Fruit fly (Drosophila melanogaster) whole organism, adult: ENCODE data around the gene Hip14.

Source experiments
- CG11617 ChIP-seq: fragments of 200-800 bp; sonication (Bioruptor generic); optimal IDR thresholded peaks from 2 replicates; lab custom pipeline; 2017; ENCODE audit warnings: mild to moderate bottlenecking, missing biosample characterization, missing genetic modification reagents, missing genetic modification characterization
- CG12768 ChIP-seq: fragments of 200-800 bp; sonication (Bioruptor generic); optimal IDR thresholded peaks from 2 replicates; lab custom pipeline; 2017; ENCODE audit warnings: missing biosample characterization, missing genetic modification characterization, mild to moderate bottlenecking, moderate library complexity, missing genetic modification reagents
- CG14711 ChIP-seq: fragments of 200-800 bp; sonication (Bioruptor generic); optimal IDR thresholded peaks from 2 replicates; lab custom pipeline; 2018; ENCODE audit warnings: missing biosample characterization, mild to moderate bottlenecking, missing genetic modification characterization, moderate library complexity
- CG1620 ChIP-seq: fragments of 200-800 bp; sonication (Bioruptor generic); optimal IDR thresholded peaks from 2 replicates; lab custom pipeline; 2016; ENCODE audit warnings: missing biosample characterization, missing genetic modification characterization
- CG5204 ChIP-seq: fragments of 200-800 bp; sonication (Bioruptor generic); optimal IDR thresholded peaks from 2 replicates; lab custom pipeline; 2016; ENCODE audit warnings: missing biosample characterization, missing genetic modification characterization
- CG7045 ChIP-seq: fragments of 200-800 bp; sonication (Bioruptor generic); optimal IDR thresholded peaks from 2 replicates; lab custom pipeline; 2017; ENCODE audit warnings: missing biosample characterization, mild to moderate bottlenecking, missing genetic modification characterization
- CG7101 ChIP-seq: fragments of 200-800 bp; sonication (Bioruptor generic); optimal IDR thresholded peaks from 2 replicates; lab custom pipeline; 2018; ENCODE audit warnings: missing biosample characterization, mild to moderate bottlenecking, missing genetic modification characterization, moderate library complexity
- Mnt ChIP-seq: fragments of 200-800 bp; sonication (Bioruptor generic); optimal IDR thresholded peaks from 2 replicates; lab custom pipeline; 2016; ENCODE audit warnings: missing biosample characterization, mild to moderate bottlenecking, missing genetic modification characterization
- bab1 ChIP-seq: fragments of 200-800 bp; sonication (Bioruptor generic); optimal IDR thresholded peaks from 3 replicates; lab custom pipeline; 2019; ENCODE audit warnings: missing biosample characterization, mild to moderate bottlenecking, missing genetic modification characterization, moderate library complexity
- cic ChIP-seq: fragments of 200-800 bp; sonication (Bioruptor generic); optimal IDR thresholded peaks from 2 replicates; lab custom pipeline; 2017; ENCODE audit warnings: missing biosample characterization, mild to moderate bottlenecking, missing genetic modification characterization, moderate library complexity
- cnc ChIP-seq, 2 experiments: fragments of >200 bp; optimal IDR thresholded peaks; 2 replicates each; lab custom pipeline; 2017
- kay ChIP-seq: fragments of 200-800 bp; sonication (Bioruptor generic); peaks from one replicate; lab custom pipeline; 2016; ENCODE audit warnings: missing biosample characterization, missing genetic modification characterization, borderline replicate concordance
- ovo ChIP-seq: fragments of 200-800 bp; sonication (Bioruptor generic); optimal IDR thresholded peaks from 2 replicates; lab custom pipeline; 2016; ENCODE audit warnings: missing biosample characterization, missing genetic modification characterization

dm6 chr3L:16039063-16039462, 51.0 kb downstream of the Hip14 start:
- TF ChIP-seq CG7101 (no peak), Mnt (no peak), CG7045 (no peak), CG11617 (no peak), CG5204 (GFP tag; lab: Kevin White, UChicago) (no peak), cnc (optimal IDR thresholded peaks at IDR 0.05; lab: Kevin White, UChicago) (no peak), ovo (GFP tag; lab: Kevin White, UChicago) (no peak), kay (GFP tag; lab: Kevin White, UChicago) (no peak), CG12768 (GFP tag; lab: Kevin White, UChicago) (no peak), CG14711 (tag; lab: Kevin White, UChicago) (no peak), CG1620 (GFP tag; lab: Kevin White, UChicago) (no peak), bab1 (GFP tag; lab: Kevin White, UChicago) (no peak), cic (GFP tag; lab: Kevin White, UChicago) (no peak)
